Worm (Caenorhabditis elegans) whole organism, young adult: Measurements from ENCODE around the gene fbxb-31.

Source experiments
- B0035.1 ChIP-seq: sonication (generic microtip); optimal IDR thresholded peaks from 2 replicates; lab custom pipeline; 2016; ENCODE audit warnings: missing genetic modification characterization, mild to moderate bottlenecking, missing compliant biosample characterization, missing genotype, missing genetic modification reagents
- B0336.3 ChIP-seq: fragments of 200-800 bp; sonication (Bioruptor generic); IDR thresholded peaks from 2 replicates; pipeline ENCODE4 v1.3.6; 2022; ENCODE audit warnings: missing genetic modification characterization, missing compliant biosample characterization
- F33H1.4 ChIP-seq: fragments of 200-800 bp; sonication (Bioruptor generic); IDR thresholded peaks from 2 replicates; pipeline ENCODE4 v1.3.6; 2022; ENCODE audit warnings: missing genetic modification reagents, missing genetic modification characterization, missing compliant biosample characterization
- F37B4.10 ChIP-seq: fragments of 200-800 bp; sonication (Bioruptor generic); IDR thresholded peaks from 2 replicates; pipeline ENCODE4 v1.3.6; 2022; ENCODE audit warnings: missing genetic modification characterization, missing compliant biosample characterization
- K11D2.4 ChIP-seq: fragments of 200-800 bp; sonication (Bioruptor generic); IDR thresholded peaks from 2 replicates; pipeline ENCODE4 v1.3.6; 2022; ENCODE audit warnings: missing genetic modification reagents, missing genetic modification characterization, missing compliant biosample characterization
- Y53G8AR.9 ChIP-seq: fragments of 200-800 bp; sonication (Bioruptor generic); conservative IDR thresholded peaks from 2 replicates; pipeline ENCODE4 v1.3.6; 2022; ENCODE audit warnings: missing genetic modification reagents, missing genetic modification characterization, missing compliant biosample characterization
- Y56A3A.18 ChIP-seq: fragments of 200-800 bp; sonication (Bioruptor generic); IDR thresholded peaks from 2 replicates; pipeline ENCODE4 v1.3.6; 2022; ENCODE audit warnings: missing genetic modification reagents, missing genetic modification characterization, missing compliant biosample characterization
- Y67H2A.10 ChIP-seq: fragments of 200-800 bp; sonication (Bioruptor generic); conservative IDR thresholded peaks from 2 replicates; pipeline ENCODE4 v1.3.6; 2022; ENCODE audit warnings: missing genetic modification reagents, missing genetic modification characterization, missing compliant biosample characterization
- Y79H2A.3 ChIP-seq: fragments of 200-800 bp; sonication (Bioruptor generic); conservative IDR thresholded peaks from 2 replicates; pipeline ENCODE4 v1.3.6; 2022; ENCODE audit warnings: missing genetic modification reagents, missing genetic modification characterization, missing compliant biosample characterization
- Y95B8A.8 ChIP-seq: fragments of 200-800 bp; sonication (Bioruptor generic); IDR thresholded peaks from 2 replicates; pipeline ENCODE4 v1.3.6; 2022; ENCODE audit warnings: missing genetic modification reagents, missing genetic modification characterization, missing compliant biosample characterization
- aptf-2 ChIP-seq: fragments of 200-800 bp; sonication (Bioruptor generic); conservative IDR thresholded peaks from 2 replicates; pipeline ENCODE4 v1.3.6; 2022; ENCODE audit warnings: missing genetic modification reagents, missing genetic modification characterization, missing compliant biosample characterization
- athp-1 ChIP-seq: sonication (generic microtip); optimal IDR thresholded peaks from 2 replicates; lab custom pipeline; 2017; ENCODE audit warnings: mild to moderate bottlenecking, missing genetic modification characterization, missing compliant biosample characterization
- cebp-1 ChIP-seq, 2 experiments: fragments of 200-800 bp in 1 of 2; sonication (Bioruptor generic) in 1 of 2; sonication (generic microtip) in 1 of 2; IDR thresholded peaks in 1 of 2; optimal IDR thresholded peaks in 1 of 2; 2 replicates each; pipeline versions ENCODE4 v1.3.6 to Lab custom; 2017 to 2022; ENCODE audit warnings: missing compliant biosample characterization in 2 of 2, missing genetic modification characterization in 2 of 2, mild to moderate bottlenecking in 1 of 2, missing genetic modification reagents in 1 of 2, moderate library complexity in 1 of 2
- ceh-40 ChIP-seq: fragments of 200-800 bp; sonication (Bioruptor generic); IDR thresholded peaks from 2 replicates; pipeline ENCODE4 v1.3.6; 2022; ENCODE audit warnings: missing genetic modification characterization, missing compliant biosample characterization
- ceh-91 ChIP-seq: fragments of 200-800 bp; sonication (Bioruptor generic); IDR thresholded peaks from 2 replicates; pipeline ENCODE4 v1.3.6; 2022; ENCODE audit warnings: missing genetic modification reagents, missing genetic modification characterization, missing compliant biosample characterization
- die-1 ChIP-seq: sonication (generic microtip); optimal IDR thresholded peaks from 2 replicates; lab custom pipeline; 2016; ENCODE audit warnings: missing genotype, mild to moderate bottlenecking, missing genetic modification characterization, missing compliant biosample characterization
- dox-1 ChIP-seq: fragments of 200-800 bp; sonication (Bioruptor generic); IDR thresholded peaks from 2 replicates; pipeline ENCODE4 v1.3.6; 2022; ENCODE audit warnings: missing genetic modification reagents, missing genetic modification characterization, missing compliant biosample characterization
- dpl-1 ChIP-seq: fragments of 150-350 bp; optimal IDR thresholded peaks from 2 replicates; lab custom pipeline; 2014; ENCODE audit warnings: missing biosample characterization, missing genetic modification reagents, missing genetic modification characterization
- efl-1 ChIP-seq: fragments of 150-350 bp; optimal IDR thresholded peaks from 2 replicates; lab custom pipeline; 2014; ENCODE audit warnings: missing biosample characterization, missing genetic modification reagents, missing genetic modification characterization
- egl-44 ChIP-seq: fragments of 200-800 bp; sonication (Bioruptor generic); IDR thresholded peaks from 2 replicates; pipeline ENCODE4 v1.3.6; 2022; ENCODE audit warnings: missing genetic modification reagents, missing genetic modification characterization, missing compliant biosample characterization
- fkh-3 ChIP-seq: sonication (generic microtip); optimal IDR thresholded peaks from 2 replicates; lab custom pipeline; 2016; ENCODE audit warnings: mild to moderate bottlenecking, missing genetic modification characterization, missing compliant biosample characterization
- gei-17 ChIP-seq: fragments of 200-800 bp; sonication (Bioruptor generic); optimal IDR thresholded peaks from 2 replicates; lab custom pipeline; 2018; ENCODE audit warnings: mild to moderate bottlenecking, missing genetic modification characterization, missing compliant biosample characterization
- hrde-1 ChIP-seq: sonication (generic microtip); optimal IDR thresholded peaks from 2 replicates; lab custom pipeline; 2016; ENCODE audit warnings: missing genetic modification characterization, mild to moderate bottlenecking, missing compliant biosample characterization, moderate library complexity, missing genotype, missing genetic modification reagents, borderline replicate concordance
- lag-1 ChIP-seq: fragments of 200-800 bp; sonication (Bioruptor generic); IDR thresholded peaks from 2 replicates; pipeline ENCODE4 v1.3.6; 2022; ENCODE audit warnings: missing genetic modification reagents, missing genetic modification characterization, missing compliant biosample characterization
- lsl-1 ChIP-seq: fragments of 200-800 bp; sonication (Bioruptor generic); optimal IDR thresholded peaks from 2 replicates; lab custom pipeline; 2018; ENCODE audit warnings: mild to moderate bottlenecking, missing genetic modification characterization, moderate library complexity, missing compliant biosample characterization
- lsy-27 ChIP-seq: sonication (generic microtip); optimal IDR thresholded peaks from 2 replicates; lab custom pipeline; 2017; ENCODE audit warnings: missing genetic modification characterization, mild to moderate bottlenecking, missing compliant biosample characterization, antibody characterized with exemption, missing genotype, borderline replicate concordance; ENCODE audit not compliant: insufficient read depth
- madf-3 ChIP-seq: fragments of 200-800 bp; sonication (Bioruptor generic); IDR thresholded peaks from 2 replicates; pipeline ENCODE4 v1.3.6; 2022; ENCODE audit warnings: missing genetic modification reagents, missing genetic modification characterization, missing compliant biosample characterization
- madf-6 ChIP-seq: fragments of 200-800 bp; sonication (Bioruptor generic); IDR thresholded peaks from 2 replicates; pipeline ENCODE4 v1.3.6; 2022; ENCODE audit warnings: missing genetic modification reagents, missing genetic modification characterization, missing compliant biosample characterization
- madf-8 ChIP-seq: fragments of 200-800 bp; sonication (Bioruptor generic); conservative IDR thresholded peaks from 2 replicates; pipeline ENCODE4 v1.3.6; 2022; ENCODE audit warnings: missing genetic modification reagents, missing genetic modification characterization, missing compliant biosample characterization
- mxl-1 ChIP-seq: sonication (generic microtip); optimal IDR thresholded peaks from 2 replicates; lab custom pipeline; 2016; ENCODE audit warnings: missing genetic modification characterization, missing compliant biosample characterization
- nfyb-1 ChIP-seq: fragments of 200-800 bp; sonication (Bioruptor generic); IDR thresholded peaks from 2 replicates; pipeline ENCODE4 v1.3.6; 2022; ENCODE audit warnings: missing genetic modification reagents, missing genetic modification characterization, missing compliant biosample characterization
- nhr-120 ChIP-seq: fragments of 200-800 bp; sonication (Bioruptor generic); IDR thresholded peaks from 2 replicates; pipeline ENCODE4 v1.3.6; 2022; ENCODE audit warnings: missing genetic modification characterization, missing compliant biosample characterization
- nhr-80 ChIP-seq: sonication (generic microtip); optimal IDR thresholded peaks from 2 replicates; lab custom pipeline; 2016; ENCODE audit warnings: missing genetic modification characterization, missing compliant biosample characterization
- repo-1 ChIP-seq: sonication (generic microtip); optimal IDR thresholded peaks from 2 replicates; lab custom pipeline; 2017; ENCODE audit warnings: mild to moderate bottlenecking, missing genetic modification characterization, missing compliant biosample characterization
- rpc-1 ChIP-seq, 2 experiments: fragments of 150-350 bp in 1 of 2; sonication (generic microtip) in 1 of 2; optimal IDR thresholded peaks; 2 replicates each; lab custom pipeline; 2014 to 2018; ENCODE audit warnings: missing biosample characterization in 1 of 2, missing genetic modification characterization in 1 of 2, missing genetic modification reagents in 1 of 2, missing genotype in 1 of 2
- snpc-4 ChIP-seq, 5 experiments: fragments of 150-350 bp in 1 of 5; sonication (generic microtip) in 4 of 5; optimal IDR thresholded peaks; 2 replicates each; lab custom pipeline; 2014 to 2018; ENCODE audit warnings: missing genetic modification characterization in 5 of 5, missing biosample characterization in 3 of 5, antibody characterized with exemption in 2 of 5, mild to moderate bottlenecking in 2 of 5, missing compliant biosample characterization in 2 of 5, missing genotype in 2 of 5, moderate library complexity in 2 of 5, missing genetic modification reagents in 1 of 5
- somi-1 ChIP-seq: fragments of 200-800 bp; sonication (Bioruptor generic); optimal IDR thresholded peaks from 2 replicates; lab custom pipeline; 2018; ENCODE audit warnings: mild to moderate bottlenecking, missing genetic modification characterization, missing compliant biosample characterization
- sptf-2 ChIP-seq: fragments of 200-800 bp; sonication (Bioruptor generic); optimal IDR thresholded peaks from 2 replicates; lab custom pipeline; 2018; ENCODE audit warnings: mild to moderate bottlenecking, missing genetic modification characterization, missing compliant biosample characterization
- tbx-9 ChIP-seq: sonication (generic microtip); optimal IDR thresholded peaks from 2 replicates; lab custom pipeline; 2016; ENCODE audit warnings: borderline replicate concordance, missing genetic modification characterization, inconsistent platforms, missing compliant biosample characterization
- unc-62 ChIP-seq: fragments of 150-350 bp; optimal IDR thresholded peaks from 2 replicates; lab custom pipeline; 2014; ENCODE audit warnings: missing biosample characterization, missing genetic modification reagents, missing genetic modification characterization
- zfh-2 ChIP-seq: fragments of 200-800 bp; sonication (Bioruptor generic); conservative IDR thresholded peaks from 2 replicates; pipeline ENCODE4 v1.3.6; 2022; ENCODE audit warnings: missing genetic modification reagents, missing genetic modification characterization, missing compliant biosample characterization

fbxb-31 gene

DNA sequence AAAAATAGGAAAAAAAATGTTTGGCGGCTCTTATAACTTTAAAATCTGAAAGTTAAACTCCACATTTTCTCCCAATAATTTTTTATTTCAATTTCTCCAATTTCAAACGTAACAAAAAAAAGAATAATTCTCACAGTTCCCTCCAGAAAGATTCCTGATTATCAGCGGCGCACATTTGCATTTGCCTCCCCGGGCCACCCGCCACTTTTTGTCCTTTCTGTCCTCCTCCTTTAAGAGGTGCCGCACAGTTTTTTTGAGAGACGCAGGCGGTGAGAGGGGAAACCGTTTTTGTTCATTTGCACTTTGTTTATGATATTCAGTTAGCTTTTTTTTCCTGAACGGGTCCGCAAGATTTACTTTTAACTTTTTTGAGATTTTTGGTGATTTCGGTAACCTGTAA, 18.3 kb downstream of the fbxb-31 start:
- TF ChIP-seq egl-44 (GFP tag; lab: Robert Waterston, UW) (no peak), tbx-9 (no peak), Y56A3A.18 (GFP tag; lab: Robert Waterston, UW) (no peak), die-1 (tag; lab: Kevin White, UChicago) (no peak), ceh-40 (GFP tag; lab: Robert Waterston, UW) (no peak), B0336.3 (GFP tag; lab: Robert Waterston, UW) (no peak), F33H1.4 (no peak), dpl-1 (GFP tag; lab: Kevin White, UChicago) (peak; percentile 24), Y79H2A.3 (GFP tag; lab: Robert Waterston, UW) (no peak), madf-6 (GFP tag; lab: Robert Waterston, UW) (peak; percentile 36; the same call in 1 of the 2 replicates), athp-1 (tag; lab: Kevin White, UChicago) (no peak), lsl-1 (GFP tag; lab: Kevin White, UChicago) (no peak), mxl-1 (no peak), nhr-80 (tag; lab: Kevin White, UChicago) (no peak), repo-1 (tag; lab: Kevin White, UChicago) (no peak), gei-17 (GFP tag; lab: Kevin White, UChicago) (no peak), Y53G8AR.9 (GFP tag; lab: Robert Waterston, UW) (no peak), nfyb-1 (GFP tag; lab: Robert Waterston, UW) (no peak), ceh-91 (GFP tag; lab: Robert Waterston, UW) (no peak), sptf-2 (GFP tag; lab: Kevin White, UChicago) (no peak), aptf-2 (GFP tag; lab: Robert Waterston, UW) (peak; percentile 56; the same call in 1 of the 2 replicates), lsy-27 (tag; lab: Kevin White, UChicago) (no peak), B0035.1 (no peak), lag-1 (GFP tag; lab: Robert Waterston, UW) (no peak), snpc-4 (GFP tag; optimal IDR thresholded peaks at IDR 0.05; lab: Kevin White, UChicago) (no peak), snpc-4 (tag; optimal IDR thresholded peaks at IDR 0.05; lab: Kevin White, UChicago) (no peak), madf-8 (GFP tag; lab: Robert Waterston, UW) (0 out of 2 replicates have a peak, but pooled peaks have one; percentile 20), efl-1 (GFP tag; lab: Kevin White, UChicago) (peak; percentile 66), F37B4.10 (GFP tag; lab: Robert Waterston, UW) (no peak), dox-1 (GFP tag; lab: Robert Waterston, UW) (no peak), rpc-1 (optimal IDR thresholded peaks at IDR 0.05; lab: Kevin White, UChicago) (no peak), rpc-1 (tag; optimal IDR thresholded peaks at IDR 0.05; lab: Kevin White, UChicago) (no peak), Y67H2A.10 (GFP tag; lab: Robert Waterston, UW) (no peak)
- TF ChIP-seq, all 124 proteins: peak for 5

ce11 chrII:3617512-3617911, 21.6 kb downstream of the fbxb-31 start, which contains the start of gene F40E12.1:
Gene F40E12.1 (plus strand): TSS chrII:3617812.
- TF ChIP-seq somi-1 (GFP tag; lab: Kevin White, UChicago) (no peak), tbx-9 (no peak), mxl-1 (no peak), F37B4.10 (GFP tag; lab: Robert Waterston, UW) (no peak), Y95B8A.8 (GFP tag; lab: Robert Waterston, UW) (no peak), die-1 (tag; lab: Kevin White, UChicago) (no peak), Y67H2A.10 (GFP tag; lab: Robert Waterston, UW) (no peak), unc-62 (no peak), nhr-120 (GFP tag; lab: Robert Waterston, UW) (no peak), zfh-2 (no peak), aptf-2 (GFP tag; lab: Robert Waterston, UW) (no peak), cebp-1 (GFP tag; IDR thresholded peaks at IDR 0.05; lab: Robert Waterston, UW) (no peak), cebp-1 (tag; optimal IDR thresholded peaks at IDR 0.05; lab: Kevin White, UChicago) (no peak), gei-17 (GFP tag; lab: Kevin White, UChicago) (no peak), ceh-91 (GFP tag; lab: Robert Waterston, UW) (no peak), K11D2.4 (GFP tag; lab: Robert Waterston, UW) (no peak), hrde-1 (no peak), madf-3 (no peak), dox-1 (GFP tag; lab: Robert Waterston, UW) (no peak), fkh-3 (tag; lab: Kevin White, UChicago) (no peak)
